Fruit fly (Drosophila melanogaster) whole organism, embryonic: ENCODE measurements around the gene ksr.
A peak's percentile ranks its signal among the peaks of the same experiment; 100 is the strongest.

Experiments
- Atf3 ChIP-seq: fragments of 200-800 bp; sonication (Bioruptor generic); optimal IDR thresholded peaks from 3 replicates; lab custom pipeline; 2016; ENCODE audit warnings: missing biosample characterization, missing genetic modification characterization
- CG10209 ChIP-seq: fragments of 200-800 bp; sonication (Bioruptor generic); optimal IDR thresholded peaks from 3 replicates; lab custom pipeline; 2017; ENCODE audit warnings: missing biosample characterization, mild to moderate bottlenecking, missing genetic modification characterization, missing genetic modification reagents
- CG10431 ChIP-seq: fragments of 200-800 bp; sonication (Bioruptor generic); optimal IDR thresholded peaks from 3 replicates; lab custom pipeline; 2018; ENCODE audit warnings: missing biosample characterization, mild to moderate bottlenecking, missing genetic modification characterization
- CG10654 ChIP-seq: fragments of 200-800 bp; sonication (Bioruptor generic); optimal IDR thresholded peaks from 2 replicates; lab custom pipeline; 2016; ENCODE audit warnings: missing biosample characterization, missing genetic modification characterization
- CG12769 ChIP-seq: fragments of 200-800 bp; sonication (Bioruptor generic); optimal IDR thresholded peaks from 2 replicates; lab custom pipeline; 2019; ENCODE audit warnings: missing biosample characterization, mild to moderate bottlenecking, missing genetic modification characterization, moderate library complexity
- CG13775 ChIP-seq: fragments of 200-800 bp; sonication (Bioruptor generic); optimal IDR thresholded peaks from 3 replicates; lab custom pipeline; 2017; ENCODE audit warnings: missing biosample characterization, mild to moderate bottlenecking, missing genetic modification characterization
- CG14710 ChIP-seq: fragments of 200-800 bp; sonication (Bioruptor generic); optimal IDR thresholded peaks from 3 replicates; lab custom pipeline; 2019; ENCODE audit warnings: missing biosample characterization, mild to moderate bottlenecking, missing genetic modification characterization, moderate library complexity
- CG16813 ChIP-seq: fragments of 200-800 bp; sonication (Bioruptor generic); IDR thresholded peaks from 3 replicates; pipeline ENCODE4 v1.3.6; 2022; ENCODE audit warnings: missing biosample characterization, missing genetic modification characterization; ENCODE audit not compliant: partially characterized antibody
- CG17328 ChIP-seq: fragments of 200-800 bp; sonication (Bioruptor generic); IDR thresholded peaks from 2 replicates; pipeline ENCODE4 v1.3.6; 2022; ENCODE audit warnings: missing biosample characterization, missing genetic modification characterization
- CG2129 ChIP-seq: fragments of 200-800 bp; sonication (Bioruptor generic); IDR thresholded peaks from 2 replicates; pipeline ENCODE4 v1.3.6; 2022; ENCODE audit warnings: missing biosample characterization, missing genetic modification characterization; ENCODE audit not compliant: partially characterized antibody
- CG30020 ChIP-seq: fragments of 200-800 bp; optimal IDR thresholded peaks from 2 replicates; lab custom pipeline; 2019; ENCODE audit warnings: missing biosample characterization, mild to moderate bottlenecking, missing genetic modification characterization, moderate library complexity
- CG3065 ChIP-seq: fragments of 200-800 bp; sonication (Bioruptor generic); optimal IDR thresholded peaks from 2 replicates; lab custom pipeline; 2016; ENCODE audit warnings: missing biosample characterization, missing genetic modification characterization
- CG31224 ChIP-seq: fragments of 200-800 bp; sonication (Bioruptor generic); IDR thresholded peaks from 2 replicates; pipeline ENCODE4 v1.3.6; 2022; ENCODE audit warnings: missing biosample characterization, missing genetic modification characterization
- CG6683 ChIP-seq: fragments of 200-800 bp; sonication (Bioruptor generic); optimal IDR thresholded peaks from 2 replicates; lab custom pipeline; 2017; ENCODE audit warnings: missing biosample characterization, mild to moderate bottlenecking, missing genetic modification characterization, missing genetic modification reagents
- CG8281 ChIP-seq: fragments of 200-800 bp; sonication (Bioruptor generic); optimal IDR thresholded peaks from 2 replicates; lab custom pipeline; 2018; ENCODE audit warnings: missing biosample characterization, mild to moderate bottlenecking, missing genetic modification characterization, moderate library complexity
- CG8478 ChIP-seq: fragments of >200 bp; optimal IDR thresholded peaks from 2 replicates; lab custom pipeline; 2018
- Chrac-16 ChIP-seq: fragments of 200-800 bp; sonication (Bioruptor generic); optimal IDR thresholded peaks from 3 replicates; lab custom pipeline; 2016; ENCODE audit warnings: missing biosample characterization, missing genetic modification characterization
- D ChIP-seq, 2 experiments: fragments of 200-800 bp in 1 of 2; fragments of >200 bp in 1 of 2; sonication (Bioruptor generic) in 1 of 2; optimal IDR thresholded peaks; 2 replicates in 1 of 2; 3 replicates in 1 of 2; lab custom pipeline; 2017; ENCODE audit warnings: mild to moderate bottlenecking in 1 of 2, missing biosample characterization in 1 of 2, missing genetic modification characterization in 1 of 2, missing genetic modification reagents in 1 of 2
- Dref ChIP-seq: fragments of 200-800 bp; sonication (Bioruptor generic); IDR thresholded peaks from 2 replicates; pipeline ENCODE4 v1.3.6; 2022; ENCODE audit warnings: missing biosample characterization, missing genetic modification characterization
- E2f1 ChIP-seq: fragments of 200-800 bp; sonication (Bioruptor generic); IDR thresholded peaks from 2 replicates; pipeline ENCODE4 v1.3.6; 2022; ENCODE audit warnings: missing biosample characterization, missing genetic modification characterization
- HLH4C ChIP-seq: fragments of 200-800 bp; sonication (Bioruptor generic); IDR thresholded peaks from 3 replicates; pipeline ENCODE4 v1.3.6; 2022; ENCODE audit warnings: missing biosample characterization, missing genetic modification characterization; ENCODE audit not compliant: partially characterized antibody
- Hand ChIP-seq: fragments of 200-800 bp; sonication (Bioruptor generic); optimal IDR thresholded peaks from 2 replicates; lab custom pipeline; 2017; ENCODE audit warnings: mild to moderate bottlenecking, missing biosample characterization, missing genetic modification reagents, missing genetic modification characterization
- Med ChIP-seq: fragments of 200-800 bp; sonication (Bioruptor generic); peaks from one replicate; lab custom pipeline; 2016; ENCODE audit warnings: missing biosample characterization, missing genetic modification characterization, mild to moderate bottlenecking, inconsistent platforms, moderate library complexity
- Side ChIP-seq: fragments of 200-800 bp; sonication (Bioruptor generic); optimal IDR thresholded peaks from 2 replicates; lab custom pipeline; 2016; ENCODE audit warnings: missing biosample characterization, missing genetic modification characterization
- Sin3A ChIP-seq: fragments of >200 bp; optimal IDR thresholded peaks from 2 replicates; lab custom pipeline; 2018
- Spps ChIP-seq: fragments of 200-800 bp; sonication (Bioruptor generic); optimal IDR thresholded peaks from 2 replicates; lab custom pipeline; 2018; ENCODE audit warnings: missing biosample characterization, mild to moderate bottlenecking, missing genetic modification characterization
- Tbp ChIP-seq: fragments of >200 bp; optimal IDR thresholded peaks from 2 replicates; lab custom pipeline; 2018; ENCODE audit warnings: missing biosample characterization, missing genetic modification characterization
- az2 ChIP-seq: fragments of 200-800 bp; sonication (Bioruptor generic); optimal IDR thresholded peaks from 3 replicates; lab custom pipeline; 2016; ENCODE audit warnings: missing biosample characterization, missing genetic modification characterization
- bcd ChIP-seq: fragments of 200-800 bp; sonication (Bioruptor generic); optimal IDR thresholded peaks from 2 replicates; lab custom pipeline; 2017; ENCODE audit warnings: missing biosample characterization, mild to moderate bottlenecking, missing genetic modification characterization
- chm ChIP-seq: fragments of 200-800 bp; sonication (Bioruptor generic); IDR thresholded peaks from 2 replicates; pipeline ENCODE4 v1.3.6; 2022; ENCODE audit warnings: missing biosample characterization, missing genetic modification characterization
- corto ChIP-seq: fragments of 200-800 bp; sonication (Bioruptor generic); optimal IDR thresholded peaks from 2 replicates; lab custom pipeline; 2016; ENCODE audit warnings: missing biosample characterization, mild to moderate bottlenecking, missing genetic modification characterization, moderate library complexity
- fd102C ChIP-seq: fragments of 200-800 bp; sonication (Bioruptor generic); optimal IDR thresholded peaks from 2 replicates; lab custom pipeline; 2018; ENCODE audit warnings: missing biosample characterization, mild to moderate bottlenecking, missing genetic modification characterization, moderate library complexity
- ftz-f1 ChIP-seq: fragments of 200-800 bp; sonication (Bioruptor generic); optimal IDR thresholded peaks from 2 replicates; lab custom pipeline; 2016; ENCODE audit warnings: missing biosample characterization, missing genetic modification characterization
- gcm ChIP-seq: fragments of 200-800 bp; sonication (Bioruptor generic); optimal IDR thresholded peaks from 2 replicates; lab custom pipeline; 2019; ENCODE audit warnings: missing biosample characterization, mild to moderate bottlenecking, missing genetic modification characterization, moderate library complexity
- gfzf ChIP-seq: fragments of 200-800 bp; sonication (Bioruptor generic); optimal IDR thresholded peaks from 2 replicates; lab custom pipeline; 2016; ENCODE audit warnings: missing biosample characterization, mild to moderate bottlenecking, missing genetic modification characterization, moderate library complexity
- gro ChIP-seq: fragments of 200-800 bp; sonication (Bioruptor generic); optimal IDR thresholded peaks from 2 replicates; lab custom pipeline; 2016; ENCODE audit warnings: missing biosample characterization, missing genetic modification characterization
- her ChIP-seq: fragments of 200-800 bp; sonication (Bioruptor generic); optimal IDR thresholded peaks from 2 replicates; lab custom pipeline; 2016; ENCODE audit warnings: missing biosample characterization, missing genetic modification characterization
- ind ChIP-seq: fragments of 200-800 bp; sonication (Bioruptor generic); optimal IDR thresholded peaks from 3 replicates; lab custom pipeline; 2016; ENCODE audit warnings: missing biosample characterization, missing genetic modification characterization
- inv ChIP-seq: fragments of 200-800 bp; sonication (Bioruptor generic); IDR thresholded peaks from 2 replicates; pipeline ENCODE4 v1.3.6; 2022; ENCODE audit warnings: missing biosample characterization, missing genetic modification characterization; ENCODE audit not compliant: partially characterized antibody
- jigr1 ChIP-seq: fragments of 200-800 bp; sonication (Bioruptor generic); IDR thresholded peaks from 3 replicates; pipeline ENCODE4 v1.3.6; 2022; ENCODE audit warnings: missing biosample characterization, missing genetic modification characterization
- klu ChIP-seq: fragments of 200-800 bp; sonication (Bioruptor generic); IDR thresholded peaks from 2 replicates; pipeline ENCODE4 v1.3.6; 2022; ENCODE audit warnings: missing biosample characterization, missing genetic modification characterization
- luna ChIP-seq: fragments of 200-800 bp; sonication (Bioruptor generic); optimal IDR thresholded peaks from 2 replicates; lab custom pipeline; 2016; ENCODE audit warnings: missing biosample characterization, missing genetic modification characterization
- mld ChIP-seq: fragments of 200-800 bp; sonication (Bioruptor generic); IDR thresholded peaks from 3 replicates; pipeline ENCODE4 v1.3.6; 2022; ENCODE audit warnings: missing biosample characterization, missing genetic modification characterization; ENCODE audit not compliant: partially characterized antibody
- oc ChIP-seq: fragments of 200-800 bp; sonication (Bioruptor generic); optimal IDR thresholded peaks from 2 replicates; lab custom pipeline; 2018; ENCODE audit warnings: missing biosample characterization, mild to moderate bottlenecking, missing genetic modification characterization, moderate library complexity
- org-1 ChIP-seq: fragments of 200-800 bp; sonication (Bioruptor generic); optimal IDR thresholded peaks from 2 replicates; lab custom pipeline; 2017; ENCODE audit warnings: missing biosample characterization, missing genetic modification characterization
- repo ChIP-seq: fragments of 200-800 bp; sonication (Bioruptor generic); optimal IDR thresholded peaks from 2 replicates; lab custom pipeline; 2016; ENCODE audit warnings: missing biosample characterization, missing genetic modification characterization
- sens ChIP-seq: fragments of 200-800 bp; sonication (Bioruptor generic); peaks from one replicate; lab custom pipeline; 2016; ENCODE audit warnings: missing biosample characterization, missing genetic modification characterization
- tll ChIP-seq, 2 experiments: fragments of 200-800 bp in 1 of 2; fragments of >200 bp in 1 of 2; sonication (Bioruptor generic) in 1 of 2; optimal IDR thresholded peaks; 2 replicates each; lab custom pipeline; 2017 to 2019; ENCODE audit warnings: missing biosample characterization in 2 of 2, missing genetic modification characterization in 2 of 2, mild to moderate bottlenecking in 1 of 2, moderate library complexity in 1 of 2
- trem ChIP-seq: fragments of 200-800 bp; optimal IDR thresholded peaks from 3 replicates; lab custom pipeline; 2019; ENCODE audit warnings: missing biosample characterization, mild to moderate bottlenecking, missing genetic modification characterization, moderate library complexity
- vfl ChIP-seq: fragments of 200-800 bp; sonication (Bioruptor generic); optimal IDR thresholded peaks from 2 replicates; lab custom pipeline; 2016; ENCODE audit warnings: missing biosample characterization, missing genetic modification characterization

ksr gene

dm6 chr3R:5483488-5484109 is at the start of gene ksr (continued):
- no peak for TF ChIP-seq CG10654
- TF ChIP-seq Chrac-16, result no peak
- no peak for TF ChIP-seq klu (GFP tag; lab: Robert Waterston, UW)
- peak; percentile 55 for TF ChIP-seq CG14710 (tag; lab: Kevin White, UChicago)
- TF ChIP-seq E2f1, result no peak
- TF ChIP-seq corto (GFP tag; lab: Kevin White, UChicago), result no peak
- no peak for TF ChIP-seq CG3065 (GFP tag; lab: Kevin White, UChicago)
- TF ChIP-seq Sin3A (lab: Kevin White, UChicago), result peak; percentile 13
- no peak for TF ChIP-seq Spps (tag; lab: Kevin White, UChicago)
- TF ChIP-seq CG10431 (GFP tag; lab: Kevin White, UChicago), result no peak
- peak; percentile 32; the same call in 1 of the 2 replicates for TF ChIP-seq chm (GFP tag; lab: Robert Waterston, UW)
- no peak for TF ChIP-seq Hand (GFP tag; lab: Kevin White, UChicago)
- TF ChIP-seq repo (GFP tag; lab: Kevin White, UChicago), result no peak
- TF ChIP-seq mld (GFP tag; lab: Robert Waterston, UW), result no peak
- TF ChIP-seq sens (GFP tag; lab: Kevin White, UChicago), result peak; percentile 74
- TF ChIP-seq Side (GFP tag; lab: Kevin White, UChicago), result no peak
- no peak for TF ChIP-seq trem (tag; lab: Kevin White, UChicago)
- peak; percentile 69 for TF ChIP-seq gfzf (GFP tag; lab: Kevin White, UChicago)
- TF ChIP-seq CG8281 (tag; lab: Kevin White, UChicago), result no peak
- no peak for TF ChIP-seq tll (GFP tag; optimal IDR thresholded peaks at IDR 0.05; lab: Kevin White, UChicago)
- TF ChIP-seq HLH4C, result peak; percentile 35; the same call in 1 of the 3 replicates
- peak; percentile 70 for TF ChIP-seq CG30020
- no peak for TF ChIP-seq CG12769 (tag; lab: Kevin White, UChicago)
- no peak for TF ChIP-seq D (optimal IDR thresholded peaks at IDR 0.05; lab: Kevin White, UChicago)
- no peak for TF ChIP-seq D (GFP tag; optimal IDR thresholded peaks at IDR 0.05; lab: Kevin White, UChicago)
- TF ChIP-seq CG17328, result peak; percentile 36; the same call in 1 of the 2 replicates
- TF ChIP-seq CG10209 (GFP tag; lab: Kevin White, UChicago), result no peak
- TF ChIP-seq az2 (GFP tag; lab: Kevin White, UChicago), result no peak
- TF ChIP-seq gcm, result no peak
- TF ChIP-seq Tbp (GFP tag; lab: Kevin White, UChicago), result no peak
- no peak for TF ChIP-seq jigr1 (GFP tag; lab: Robert Waterston, UW)
- TF ChIP-seq ftz-f1 (GFP tag; lab: Kevin White, UChicago), result no peak
- no peak for TF ChIP-seq bcd (GFP tag; lab: Kevin White, UChicago)
- no peak for TF ChIP-seq Atf3 (GFP tag; lab: Kevin White, UChicago)
- no peak for TF ChIP-seq CG13775 (GFP tag; lab: Kevin White, UChicago)
- TF ChIP-seq CG2129 (GFP tag; lab: Robert Waterston, UW), result no peak
- no peak for TF ChIP-seq oc (tag; lab: Kevin White, UChicago)
- TF ChIP-seq fd102C (GFP tag; lab: Kevin White, UChicago), result no peak
- TF ChIP-seq inv (GFP tag; lab: Robert Waterston, UW), result no peak
- TF ChIP-seq CG6683 (GFP tag; lab: Kevin White, UChicago), result no peak
- no peak for TF ChIP-seq her (GFP tag; lab: Kevin White, UChicago)
- TF ChIP-seq gro (GFP tag; lab: Kevin White, UChicago), result no peak
- TF ChIP-seq ind (GFP tag; lab: Kevin White, UChicago), result no peak
- TF ChIP-seq Dref (GFP tag; lab: Robert Waterston, UW), result no peak
- TF ChIP-seq Med (GFP tag; lab: Kevin White, UChicago), result peak; percentile 14
- no peak for TF ChIP-seq org-1 (GFP tag; lab: Kevin White, UChicago)
- no peak for TF ChIP-seq luna (GFP tag; lab: Kevin White, UChicago)
- no peak for TF ChIP-seq CG8478 (lab: Kevin White, UChicago)
- no peak for TF ChIP-seq vfl (GFP tag; lab: Kevin White, UChicago)
- no peak for TF ChIP-seq CG16813
- TF ChIP-seq CG31224 (GFP tag; lab: Robert Waterston, UW), result no peak
